Fruit fly (Drosophila melanogaster) whole organism, embryonic: ENCODE results near the gene CG45307.

Experiments
- Abd-B ChIP-seq: fragments of 200-800 bp; sonication (Bioruptor generic); optimal IDR thresholded peaks from 2 replicates; lab custom pipeline; 2018; ENCODE audit warnings: missing biosample characterization, mild to moderate bottlenecking, missing genetic modification characterization, moderate library complexity
- CG11695 ChIP-seq: fragments of 200-800 bp; sonication (Bioruptor generic); IDR thresholded peaks from 3 replicates; pipeline ENCODE4 v1.3.6; 2022; ENCODE audit warnings: missing biosample characterization, missing genetic modification characterization
- CG1792 ChIP-seq: fragments of 200-800 bp; sonication (Bioruptor generic); optimal IDR thresholded peaks from 2 replicates; lab custom pipeline; 2016; ENCODE audit warnings: missing biosample characterization, missing genetic modification characterization
- CG3163 ChIP-seq: fragments of 200-800 bp; sonication (Bioruptor generic); optimal IDR thresholded peaks from 3 replicates; lab custom pipeline; 2016; ENCODE audit warnings: missing biosample characterization, missing genetic modification characterization
- CG33557 ChIP-seq: fragments of 200-800 bp; sonication (Bioruptor generic); optimal IDR thresholded peaks from 2 replicates; lab custom pipeline; 2019; ENCODE audit warnings: missing biosample characterization, mild to moderate bottlenecking, missing genetic modification characterization, moderate library complexity
- CG42726 ChIP-seq: fragments of 200-800 bp; sonication (Bioruptor generic); IDR thresholded peaks from 2 replicates; pipeline ENCODE4 v1.3.6; 2022; ENCODE audit warnings: missing biosample characterization, missing genetic modification characterization; ENCODE audit not compliant: partially characterized antibody
- CG4404 ChIP-seq: fragments of 200-800 bp; sonication (Bioruptor generic); IDR thresholded peaks from 2 replicates; pipeline ENCODE4 v1.3.6; 2022; ENCODE audit warnings: missing biosample characterization, missing genetic modification characterization
- CG6813 ChIP-seq: fragments of 200-800 bp; sonication (Bioruptor generic); optimal IDR thresholded peaks from 2 replicates; lab custom pipeline; 2017; ENCODE audit warnings: missing biosample characterization, missing genetic modification characterization, mild to moderate bottlenecking, moderate library complexity, missing genetic modification reagents
- CG7271 ChIP-seq: fragments of 200-800 bp; sonication (Bioruptor generic); optimal IDR thresholded peaks from 2 replicates; lab custom pipeline; 2018; ENCODE audit warnings: missing biosample characterization, mild to moderate bottlenecking, missing genetic modification characterization, moderate library complexity
- CkIIα-i1 ChIP-seq: fragments of 200-800 bp; sonication (Bioruptor generic); IDR thresholded peaks from 2 replicates; pipeline ENCODE4 v1.3.6; 2022; ENCODE audit warnings: missing biosample characterization, missing genetic modification characterization
- D19A ChIP-seq: fragments of 200-800 bp; optimal IDR thresholded peaks from 3 replicates; lab custom pipeline; 2019; ENCODE audit warnings: missing biosample characterization, mild to moderate bottlenecking, missing genetic modification characterization, moderate library complexity
- Eip74EF ChIP-seq, 2 experiments: fragments of 200-800 bp in 1 of 2; fragments of >200 bp in 1 of 2; sonication (Bioruptor generic) in 1 of 2; optimal IDR thresholded peaks; 2 replicates each; lab custom pipeline; 2017 to 2019; ENCODE audit warnings: missing biosample characterization in 2 of 2, missing genetic modification characterization in 2 of 2, mild to moderate bottlenecking in 1 of 2, moderate library complexity in 1 of 2
- Gsc ChIP-seq: fragments of 200-800 bp; sonication (Bioruptor generic); IDR thresholded peaks from 2 replicates; pipeline ENCODE4 v1.3.6; 2022; ENCODE audit warnings: missing biosample characterization, missing genetic modification characterization
- HLH3B ChIP-seq: fragments of 200-800 bp; sonication (Bioruptor generic); IDR thresholded peaks from 2 replicates; pipeline ENCODE4 v1.3.6; 2022; ENCODE audit warnings: missing biosample characterization, missing genetic modification characterization
- HLH4C ChIP-seq: fragments of 200-800 bp; sonication (Bioruptor generic); IDR thresholded peaks from 3 replicates; pipeline ENCODE4 v1.3.6; 2022; ENCODE audit warnings: missing biosample characterization, missing genetic modification characterization; ENCODE audit not compliant: partially characterized antibody
- Hey ChIP-seq: fragments of 200-800 bp; sonication (Bioruptor generic); optimal IDR thresholded peaks from 3 replicates; lab custom pipeline; 2018; ENCODE audit warnings: missing biosample characterization, mild to moderate bottlenecking, missing genetic modification characterization
- Lpt ChIP-seq: fragments of >200 bp; optimal IDR thresholded peaks from 2 replicates; lab custom pipeline; 2018; ENCODE audit warnings: missing biosample characterization, missing genetic modification characterization
- MBD-R2 ChIP-seq: fragments of 200-800 bp; sonication (Bioruptor generic); IDR thresholded peaks from 2 replicates; pipeline ENCODE4 v1.3.6; 2022; ENCODE audit warnings: missing biosample characterization, missing genetic modification characterization
- Nf-YB ChIP-seq: fragments of 200-800 bp; sonication (Bioruptor generic); optimal IDR thresholded peaks from 3 replicates; lab custom pipeline; 2019; ENCODE audit warnings: missing biosample characterization, mild to moderate bottlenecking, missing genetic modification characterization, moderate library complexity
- Nf-YC ChIP-seq: fragments of 200-800 bp; optimal IDR thresholded peaks from 3 replicates; lab custom pipeline; 2019; ENCODE audit warnings: missing biosample characterization, mild to moderate bottlenecking, missing genetic modification characterization, moderate library complexity
- Oli ChIP-seq: fragments of 200-800 bp; sonication (Bioruptor generic); optimal IDR thresholded peaks from 2 replicates; lab custom pipeline; 2018; ENCODE audit warnings: missing biosample characterization, mild to moderate bottlenecking, missing genetic modification characterization, moderate library complexity
- Pdp1 ChIP-seq, 2 experiments: fragments of 200-800 bp; sonication (Bioruptor generic); optimal IDR thresholded peaks; 3 replicates each; lab custom pipeline; 2016; ENCODE audit warnings: missing biosample characterization in 2 of 2, missing genetic modification characterization in 2 of 2, mild to moderate bottlenecking in 1 of 2, moderate library complexity in 1 of 2
- Sin3A ChIP-seq: fragments of >200 bp; optimal IDR thresholded peaks from 2 replicates; lab custom pipeline; 2018
- Trl ChIP-seq, 3 experiments: fragments of >200 bp in 2 of 3; fragments of 200-800 bp in 1 of 3; sonication (Bioruptor generic) in 1 of 3; optimal IDR thresholded peaks; 2 replicates in 1 of 3; 3 replicates in 2 of 3; lab custom pipeline; 2016 to 2017; ENCODE audit warnings: missing biosample characterization in 1 of 3, missing genetic modification characterization in 1 of 3
- Xrp1 ChIP-seq: fragments of 200-800 bp; sonication (Bioruptor generic); IDR thresholded peaks from 2 replicates; pipeline ENCODE4 v1.3.6; 2022; ENCODE audit warnings: missing biosample characterization, missing genetic modification characterization
- YL-1 ChIP-seq: fragments of 200-800 bp; sonication (Bioruptor generic); optimal IDR thresholded peaks from 3 replicates; lab custom pipeline; 2017; ENCODE audit warnings: missing biosample characterization, mild to moderate bottlenecking, missing genetic modification characterization
- abd-A ChIP-seq: fragments of 200-800 bp; sonication (Bioruptor generic); optimal IDR thresholded peaks from 3 replicates; lab custom pipeline; 2019; ENCODE audit warnings: missing biosample characterization, mild to moderate bottlenecking, missing genetic modification characterization, moderate library complexity
- ase ChIP-seq: fragments of 200-800 bp; sonication (Bioruptor generic); IDR thresholded peaks from 3 replicates; pipeline ENCODE4 v1.3.6; 2022; ENCODE audit warnings: missing biosample characterization, missing genetic modification characterization
- btn ChIP-seq: fragments of 200-800 bp; sonication (Bioruptor generic); optimal IDR thresholded peaks from 2 replicates; lab custom pipeline; 2016; ENCODE audit warnings: missing biosample characterization, missing genetic modification characterization
- chif ChIP-seq, 2 experiments: fragments of 200-800 bp; sonication (Bioruptor generic); optimal IDR thresholded peaks; 3 replicates each; lab custom pipeline; 2016; ENCODE audit warnings: missing biosample characterization in 2 of 2, missing genetic modification characterization in 2 of 2
- crc ChIP-seq: fragments of 200-800 bp; sonication (Bioruptor generic); optimal IDR thresholded peaks from 2 replicates; lab custom pipeline; 2016; ENCODE audit warnings: missing biosample characterization, missing genetic modification characterization
- crol ChIP-seq: fragments of 200-800 bp; sonication (Bioruptor generic); IDR thresholded peaks from 2 replicates; pipeline ENCODE4 v1.3.6; 2022; ENCODE audit warnings: missing biosample characterization, missing genetic modification characterization
- dmrt11E ChIP-seq: fragments of 200-800 bp; sonication (Bioruptor generic); optimal IDR thresholded peaks from 3 replicates; lab custom pipeline; 2018; ENCODE audit warnings: missing biosample characterization, mild to moderate bottlenecking, missing genetic modification characterization, moderate library complexity
- ewg ChIP-seq: fragments of 200-800 bp; sonication (Bioruptor generic); optimal IDR thresholded peaks from 3 replicates; lab custom pipeline; 2017; ENCODE audit warnings: mild to moderate bottlenecking, missing biosample characterization, missing genetic modification reagents, missing genetic modification characterization
- gsb-n ChIP-seq: fragments of 200-800 bp; sonication (Bioruptor generic); optimal IDR thresholded peaks from 3 replicates; lab custom pipeline; 2018; ENCODE audit warnings: missing biosample characterization, mild to moderate bottlenecking, missing genetic modification characterization
- lola ChIP-seq, 3 experiments: fragments of >200 bp in 2 of 3; fragments of 200-800 bp in 1 of 3; sonication (Bioruptor generic) in 1 of 3; optimal IDR thresholded peaks; 2 replicates each; lab custom pipeline; 2017 to 2019; ENCODE audit warnings: missing biosample characterization in 3 of 3, missing genetic modification characterization in 3 of 3, mild to moderate bottlenecking in 1 of 3, moderate library complexity in 1 of 3
- mam ChIP-seq: fragments of 200-800 bp; sonication (Bioruptor generic); optimal IDR thresholded peaks from 3 replicates; lab custom pipeline; 2016; ENCODE audit warnings: missing biosample characterization, missing genetic modification characterization
- sens ChIP-seq: fragments of 200-800 bp; sonication (Bioruptor generic); peaks from one replicate; lab custom pipeline; 2016; ENCODE audit warnings: missing biosample characterization, missing genetic modification characterization
- seq ChIP-seq: fragments of 200-800 bp; sonication (Bioruptor generic); IDR thresholded peaks from 2 replicates; pipeline ENCODE4 v1.3.6; 2022; ENCODE audit warnings: missing biosample characterization, missing genetic modification characterization
- slbo ChIP-seq: fragments of 200-800 bp; sonication (Bioruptor generic); IDR thresholded peaks from 2 replicates; pipeline ENCODE4 v1.3.6; 2022; ENCODE audit warnings: missing biosample characterization, missing genetic modification characterization
- sob ChIP-seq: fragments of 200-800 bp; sonication (Bioruptor generic); IDR thresholded peaks from 2 replicates; pipeline ENCODE4 v1.3.6; 2022; ENCODE audit warnings: missing biosample characterization, missing genetic modification characterization
- sug ChIP-seq: fragments of 200-800 bp; optimal IDR thresholded peaks from 2 replicates; lab custom pipeline; 2019; ENCODE audit warnings: missing biosample characterization, mild to moderate bottlenecking, missing genetic modification characterization, moderate library complexity
- unpg ChIP-seq: fragments of 200-800 bp; sonication (Bioruptor generic); optimal IDR thresholded peaks from 3 replicates; lab custom pipeline; 2018; ENCODE audit warnings: missing biosample characterization, mild to moderate bottlenecking, missing genetic modification characterization, moderate library complexity
- vnd ChIP-seq: fragments of 200-800 bp; sonication (Bioruptor generic); IDR thresholded peaks from 3 replicates; pipeline ENCODE4 v1.3.6; 2022; ENCODE audit warnings: missing biosample characterization, missing genetic modification characterization; ENCODE audit not compliant: partially characterized antibody

The CG45307 gene

dm6 chr2L:8752022-8752421 is at the start of gene CG45307, which contains the start of gene CG12438:
CG45307 (minus strand) TSS chr2L:8752122.
CG12438 (plus strand) TSS chr2L:8752285.
- TF ChIP-seq CG7271 (tag; lab: Kevin White, UChicago) (no peak), ase (GFP tag; lab: Robert Waterston, UW) (no peak), CkIIα-i1 (GFP tag; lab: Robert Waterston, UW) (no peak), sob (GFP tag; lab: Robert Waterston, UW) (no peak), Trl (optimal IDR thresholded peaks at IDR 0.05; lab: Kevin White, UChicago) (no peak), Trl (GFP tag; optimal IDR thresholded peaks at IDR 0.05; lab: Kevin White, UChicago) (no peak), Xrp1 (no peak), Pdp1 (GFP tag; optimal IDR thresholded peaks at IDR 0.05; lab: Kevin White, UChicago) (no peak), CG3163 (GFP tag; lab: Kevin White, UChicago) (no peak), Abd-B (no peak)

- TF ChIP-seq Gsc (GFP tag; lab: Robert Waterston, UW) = 0 out of 2 replicates have a peak, but pooled peaks have one; percentile 21
- TF ChIP-seq CG42726 = 0 out of 2 replicates have a peak, but pooled peaks have one; percentile 28
- peak; percentile 93 for TF ChIP-seq Nf-YC (tag; lab: Kevin White, UChicago)
- TF ChIP-seq crol (GFP tag; lab: Robert Waterston, UW) = peak; percentile 71
- TF ChIP-seq Lpt (GFP tag; lab: Kevin White, UChicago) = no peak
- peak; percentile 91 for TF ChIP-seq Nf-YB
- no peak for TF ChIP-seq Sin3A (lab: Kevin White, UChicago)
- peak; percentile 68 for TF ChIP-seq abd-A (tag; lab: Kevin White, UChicago)
- peak; percentile 44 for TF ChIP-seq ewg
- TF ChIP-seq Hey (tag; lab: Kevin White, UChicago) = peak; percentile 18
Observed at dm6 chr2L:8799009-8799408, 47.1 kb upstream of the CG45307 start.

dm6 chr2L:8794151-8794550 is 42.2 kb upstream of the CG45307 start:
- TF ChIP-seq CG6813 (GFP tag; lab: Kevin White, UChicago) = no peak
- no peak for TF ChIP-seq D19A (tag; lab: Kevin White, UChicago)
- TF ChIP-seq Nf-YB = peak; percentile 67
- TF ChIP-seq Nf-YC (tag; lab: Kevin White, UChicago) = peak; percentile 61

- TF ChIP-seq Nf-YC (tag; lab: Kevin White, UChicago) (peak; percentile 71), CG11695 (GFP tag; lab: Robert Waterston, UW) (no peak), seq (GFP tag; lab: Robert Waterston, UW) (0 out of 2 replicates have a peak, but pooled peaks have one; percentile 23), Nf-YB (peak; percentile 62)
Observed at dm6 chr2L:8791703-8792102, 39.8 kb upstream of the CG45307 start.

dm6 chr2L:8787575-8787974 is 35.7 kb upstream of the CG45307 start:
- peak; percentile 60 for TF ChIP-seq dmrt11E
- no peak for TF ChIP-seq YL-1
- no peak for TF ChIP-seq slbo (GFP tag; lab: Robert Waterston, UW)
- peak; percentile 20 for TF ChIP-seq Oli
- TF ChIP-seq sens = peak; percentile 77
- no peak for TF ChIP-seq HLH4C (GFP tag; lab: Robert Waterston, UW)
- TF ChIP-seq MBD-R2 (GFP tag; lab: Robert Waterston, UW) = no peak
- TF ChIP-seq chif (GFP tag; optimal IDR thresholded peaks at IDR 0.05; lab: Kevin White, UChicago) = no peak
- no peak for TF ChIP-seq CG4404 (GFP tag; lab: Robert Waterston, UW)
- no peak for TF ChIP-seq Eip74EF (GFP tag; optimal IDR thresholded peaks at IDR 0.05; lab: Kevin White, UChicago)
- TF ChIP-seq unpg = peak; percentile 42
- TF ChIP-seq sug = no peak
- peak in 1 of 3 experiments; percentile 47 for TF ChIP-seq lola (GFP tag; optimal IDR thresholded peaks at IDR 0.05; lab: Kevin White, UChicago)
- no peak for TF ChIP-seq CG1792 (GFP tag; lab: Kevin White, UChicago)
- TF ChIP-seq HLH3B = 0 out of 2 replicates have a peak, but pooled peaks have one; percentile 29
- peak; percentile 14 for TF ChIP-seq gsb-n
- peak; percentile 8 for TF ChIP-seq CG33557 (GFP tag; lab: Kevin White, UChicago)
- TF ChIP-seq mam (GFP tag; lab: Kevin White, UChicago) = no peak
- no peak for TF ChIP-seq btn (GFP tag; lab: Kevin White, UChicago)
- no peak for TF ChIP-seq vnd
- TF ChIP-seq crc (GFP tag; lab: Kevin White, UChicago) = no peak
